Worm (Caenorhabditis elegans): ENCODE data around the gene clec-126.
A peak's percentile ranks its signal among the peaks of the same experiment; 100 is the strongest.

clec-126 gene

DNA sequence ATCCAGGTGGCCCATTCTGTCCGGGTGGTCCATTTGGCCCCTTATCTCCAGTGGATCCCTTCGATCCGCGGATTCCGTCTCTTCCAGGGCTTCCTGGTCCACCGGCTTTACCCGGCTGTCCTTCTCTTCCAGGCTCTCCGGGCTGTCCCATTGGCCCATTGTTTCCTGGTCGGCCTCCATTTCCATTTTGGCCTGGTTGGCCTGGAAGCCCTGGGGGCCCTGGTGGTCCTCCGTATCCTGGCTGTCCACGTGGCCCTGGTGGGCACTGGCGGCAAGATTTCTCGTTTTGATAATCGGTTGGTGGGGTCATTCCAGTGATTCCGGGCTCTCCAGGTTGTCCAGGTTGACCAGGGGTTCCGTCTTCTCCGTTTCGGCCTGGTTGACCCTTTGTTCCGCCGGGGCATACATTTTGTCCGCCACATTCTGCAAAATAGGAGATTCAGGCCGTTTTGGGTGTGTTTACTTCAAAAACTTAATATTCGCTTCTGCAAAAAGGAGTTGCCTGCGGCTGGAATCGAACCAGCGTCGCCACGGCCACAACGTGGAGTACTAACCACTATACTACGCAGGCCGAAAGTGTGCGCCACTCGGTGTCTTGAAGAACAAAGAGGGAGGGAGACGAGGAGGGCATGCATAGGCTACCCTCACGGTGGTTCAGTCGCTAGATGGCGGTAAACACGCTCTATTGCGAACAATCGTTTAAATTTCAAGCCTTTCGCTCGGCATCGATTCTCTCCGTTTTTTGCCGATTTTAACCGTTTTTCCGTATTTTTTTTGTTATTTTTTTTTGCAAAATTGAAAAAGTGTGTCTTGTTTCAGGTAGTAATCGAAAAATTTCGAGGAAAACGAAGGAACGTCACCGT is 1.9 kb downstream of the clec-126 start, which contains the start of gene W09G10.9 (continued):
- TF ChIP-seq ceh-9 (tag; optimal IDR thresholded peaks at IDR 0.05): peak; percentile 6
- TF ChIP-seq unc-3 (GFP tag; conservative IDR thresholded peaks at IDR 0.05): peak; percentile 90
- peak; percentile 71 for TF ChIP-seq unc-3 (tag; optimal IDR thresholded peaks at IDR 0.05)
- TF ChIP-seq ceh-31 (tag; optimal IDR thresholded peaks at IDR 0.05): peak; percentile 39
- TF ChIP-seq ahr-1 (tag; optimal IDR thresholded peaks at IDR 0.05): peak; percentile 46
- peak; percentile 62 for TF ChIP-seq ceh-34 (tag; optimal IDR thresholded peaks at IDR 0.05)
- TF ChIP-seq ttx-3 (tag; optimal IDR thresholded peaks at IDR 0.05): peak; percentile 68
- TF ChIP-seq elt-4 (tag; optimal IDR thresholded peaks at IDR 0.05): no peak
- peak; percentile 73 for TF ChIP-seq pat-9 (tag; optimal IDR thresholded peaks at IDR 0.05)
- no peak for TF ChIP-seq mec-3 (tag; optimal IDR thresholded peaks at IDR 0.05; ENCODE audit: borderline replicate concordance)
- TF ChIP-seq gmeb-2 (tag; optimal IDR thresholded peaks at IDR 0.05): peak; percentile 60
- no peak for TF ChIP-seq ets-4 (tag; optimal IDR thresholded peaks at IDR 0.05)
- TF ChIP-seq pros-1 (tag; optimal IDR thresholded peaks at IDR 0.05): no peak
- no peak for TF ChIP-seq lim-6 (tag; optimal IDR thresholded peaks at IDR 0.05)
- peak; percentile 26 for TF ChIP-seq K09A11.1 (tag; optimal IDR thresholded peaks at IDR 0.05; ENCODE audit: insufficient read depth)
- peak; percentile 62 for TF ChIP-seq ceh-48 (tag; optimal IDR thresholded peaks at IDR 0.05)
- peak; percentile 12 for TF ChIP-seq dve-1 (tag; optimal IDR thresholded peaks at IDR 0.05)
- TF ChIP-seq ama-1 (optimal IDR thresholded peaks at IDR 0.05): no peak
- peak; percentile 77 for TF ChIP-seq hlh-6 (tag; optimal IDR thresholded peaks at IDR 0.05)
- TF ChIP-seq ceh-24 (tag; optimal IDR thresholded peaks at IDR 0.05): no peak
- TF ChIP-seq nhr-11 (tag; optimal IDR thresholded peaks at IDR 0.05): no peak
- no peak for TF ChIP-seq unc-42 (tag; optimal IDR thresholded peaks at IDR 0.05)
- peak; percentile 56 for TF ChIP-seq T23F11.4 (GFP tag; optimal IDR thresholded peaks at IDR 0.05)
- TF ChIP-seq unc-55 (GFP tag; optimal IDR thresholded peaks at IDR 0.05): no peak
- peak; percentile 77 for TF ChIP-seq ceh-19 (GFP tag; optimal IDR thresholded peaks at IDR 0.05)
- TF ChIP-seq madf-2 (tag; optimal IDR thresholded peaks at IDR 0.05): peak; percentile 76
- TF ChIP-seq sox-4 (tag; optimal IDR thresholded peaks at IDR 0.05): peak; percentile 80
- TF ChIP-seq dmd-4 (tag; optimal IDR thresholded peaks at IDR 0.05; ENCODE audit: borderline replicate concordance): peak; percentile 70
- peak; percentile 65 for TF ChIP-seq ref-2 (tag; optimal IDR thresholded peaks at IDR 0.05)
- peak; percentile 79 for TF ChIP-seq ceh-45 (GFP tag; IDR thresholded peaks at IDR 0.05)
- peak; percentile 13 for TF ChIP-seq ceh-14 (tag; optimal IDR thresholded peaks at IDR 0.05)
- peak; percentile 57 for TF ChIP-seq ztf-16 (tag; optimal IDR thresholded peaks at IDR 0.05)
- peak; percentile 77 for TF ChIP-seq pha-2 (tag; optimal IDR thresholded peaks at IDR 0.05)
- TF ChIP-seq eyg-1 (tag; optimal IDR thresholded peaks at IDR 0.05): peak; percentile 49
- TF ChIP-seq pag-3 (tag; optimal IDR thresholded peaks at IDR 0.05; ENCODE audit: borderline replicate concordance): no peak
- TF ChIP-seq syd-9 (tag; optimal IDR thresholded peaks at IDR 0.05): no peak
- TF ChIP-seq F13H6.1 (tag; optimal IDR thresholded peaks at IDR 0.05): no peak
- peak; percentile 63 for TF ChIP-seq rnt-1 (tag; optimal IDR thresholded peaks at IDR 0.05)
- peak; percentile 56 for TF ChIP-seq K02D7.2 (tag; optimal IDR thresholded peaks at IDR 0.05)
- no peak for TF ChIP-seq tbx-7 (tag; optimal IDR thresholded peaks at IDR 0.05)
- TF ChIP-seq elt-2 (tag; optimal IDR thresholded peaks at IDR 0.05): peak; percentile 84
- TF ChIP-seq ceh-2 (tag; optimal IDR thresholded peaks at IDR 0.05): peak; percentile 50
- TF ChIP-seq nhr-232 (tag; optimal IDR thresholded peaks at IDR 0.05): peak; percentile 65
- peak; percentile 66 for TF ChIP-seq fkh-6 (tag; optimal IDR thresholded peaks at IDR 0.05)
- peak; percentile 49 for TF ChIP-seq hlh-15 (tag; optimal IDR thresholded peaks at IDR 0.05)
- TF ChIP-seq zip-5 (tag; optimal IDR thresholded peaks at IDR 0.05): peak; percentile 51
- peak; percentile 73 for TF ChIP-seq ceh-18 (tag; optimal IDR thresholded peaks at IDR 0.05)
